Fruit fly (Drosophila melanogaster) whole organism, wandering third instar larva: ENCODE results near the gene CG11307.

Source experiments
- Abd-B ChIP-seq: fragments of >200 bp; optimal IDR thresholded peaks from 2 replicates; lab custom pipeline; 2017; ENCODE audit warnings: missing biosample characterization, missing genetic modification characterization
- CG32264 ChIP-seq: fragments of 200-800 bp; sonication (Bioruptor generic); optimal IDR thresholded peaks from 2 replicates; lab custom pipeline; 2016; ENCODE audit warnings: missing biosample characterization, missing genetic modification characterization
- CG9705 ChIP-seq: fragments of 200-800 bp; sonication (Bioruptor generic); optimal IDR thresholded peaks from 2 replicates; lab custom pipeline; 2018; ENCODE audit warnings: missing biosample characterization, mild to moderate bottlenecking, missing genetic modification characterization
- CrebA ChIP-seq: fragments of 200-800 bp; sonication (Bioruptor generic); optimal IDR thresholded peaks from 2 replicates; lab custom pipeline; 2016; ENCODE audit warnings: missing biosample characterization, mild to moderate bottlenecking, missing genetic modification characterization, borderline replicate concordance
- Dfd ChIP-seq: fragments of >200 bp; optimal IDR thresholded peaks from 2 replicates; lab custom pipeline; 2017; ENCODE audit warnings: missing biosample characterization, missing genetic modification characterization
- Dif ChIP-seq: fragments of 200-275, 200-300 bp; sonication (Bioruptor generic); optimal IDR thresholded peaks from 2 replicates; lab custom pipeline; 2018; ENCODE audit warnings: missing biosample characterization, missing genetic modification characterization; ENCODE audit not compliant: partially characterized antibody
- GATAd ChIP-seq: sonication (Bioruptor generic); optimal IDR thresholded peaks from 2 replicates; lab custom pipeline; 2016; ENCODE audit warnings: missing biosample characterization, missing genetic modification characterization
- HLH106 ChIP-seq: fragments of 200-800 bp; optimal IDR thresholded peaks from 3 replicates; lab custom pipeline; 2019; ENCODE audit warnings: missing biosample characterization, mild to moderate bottlenecking, missing genetic modification characterization, moderate library complexity
- Hr78 ChIP-seq: fragments of >200 bp; optimal IDR thresholded peaks from 2 replicates; lab custom pipeline; 2017; ENCODE audit warnings: missing biosample characterization, missing genetic modification characterization
- Jra ChIP-seq: sonication (Bioruptor generic); optimal IDR thresholded peaks from 2 replicates; lab custom pipeline; 2016; ENCODE audit warnings: missing biosample characterization, missing genetic modification characterization
- Myc ChIP-seq: fragments of >200 bp; optimal IDR thresholded peaks from 2 replicates; lab custom pipeline; 2017
- N ChIP-seq: fragments of >200 bp; optimal IDR thresholded peaks from 2 replicates; lab custom pipeline; 2018; ENCODE audit warnings: missing biosample characterization, missing external identifiers, missing genetic modification characterization
- OdsH ChIP-seq: fragments of 200-800 bp; sonication (Bioruptor generic); optimal IDR thresholded peaks from 2 replicates; lab custom pipeline; 2016; ENCODE audit warnings: missing biosample characterization, mild to moderate bottlenecking, missing genetic modification characterization
- Rel ChIP-seq, 2 experiments: fragments of 200-800 bp; sonication (Bioruptor generic) in 1 of 2; optimal IDR thresholded peaks; 2 replicates in 1 of 2; 3 replicates in 1 of 2; lab custom pipeline; 2016 to 2019; ENCODE audit warnings: mild to moderate bottlenecking in 2 of 2, missing biosample characterization in 2 of 2, missing genetic modification characterization in 2 of 2, moderate library complexity in 1 of 2
- br ChIP-seq: fragments of 200-800 bp; sonication (Bioruptor generic); optimal IDR thresholded peaks from 2 replicates; lab custom pipeline; 2016; ENCODE audit warnings: missing biosample characterization, missing genetic modification characterization
- brk ChIP-seq: fragments of 200-800 bp; sonication (Bioruptor generic); optimal IDR thresholded peaks from 2 replicates; lab custom pipeline; 2016; ENCODE audit warnings: missing biosample characterization, mild to moderate bottlenecking, missing genetic modification characterization
- dmrt93B ChIP-seq: fragments of 200-800 bp; sonication (Bioruptor generic); optimal IDR thresholded peaks from 2 replicates; lab custom pipeline; 2018; ENCODE audit warnings: missing biosample characterization, mild to moderate bottlenecking, missing genetic modification characterization
- ey ChIP-seq: fragments of 200-800 bp; sonication (Bioruptor generic); optimal IDR thresholded peaks from 2 replicates; lab custom pipeline; 2016; ENCODE audit warnings: missing biosample characterization, missing genetic modification characterization
- foxo ChIP-seq, 2 experiments: fragments of 200-800 bp; sonication (Bioruptor generic); optimal IDR thresholded peaks; 2 replicates in 1 of 2; 3 replicates in 1 of 2; lab custom pipeline; 2016 to 2017; ENCODE audit warnings: missing biosample characterization in 2 of 2, missing genetic modification characterization in 2 of 2
- jim ChIP-seq: fragments of 175-275, 200-325 bp; sonication (Bioruptor generic); optimal IDR thresholded peaks from 2 replicates; lab custom pipeline; 2016; ENCODE audit warnings: missing biosample characterization, mild to moderate bottlenecking, missing genetic modification characterization
- lola ChIP-seq: fragments of >200 bp; optimal IDR thresholded peaks from 2 replicates; lab custom pipeline; 2017; ENCODE audit warnings: missing biosample characterization, missing genetic modification characterization
- pan ChIP-seq: fragments of >200 bp; optimal IDR thresholded peaks from 2 replicates; lab custom pipeline; 2017
- rgr ChIP-seq: fragments of 200-800 bp; sonication (Bioruptor generic); optimal IDR thresholded peaks from 3 replicates; lab custom pipeline; 2016; ENCODE audit warnings: missing biosample characterization, mild to moderate bottlenecking, missing genetic modification characterization
- sage ChIP-seq: fragments of 200-800 bp; sonication (Bioruptor generic); optimal IDR thresholded peaks from 2 replicates; lab custom pipeline; 2016; ENCODE audit warnings: missing biosample characterization, mild to moderate bottlenecking, missing genetic modification characterization
- sv ChIP-seq: fragments of 200-800 bp; sonication (Bioruptor generic); optimal IDR thresholded peaks from 3 replicates; lab custom pipeline; 2016; ENCODE audit warnings: missing biosample characterization, missing genetic modification characterization
- tai ChIP-seq: sonication (Bioruptor generic); optimal IDR thresholded peaks from 2 replicates; lab custom pipeline; 2016; ENCODE audit warnings: missing biosample characterization, missing genetic modification characterization
- usp ChIP-seq: fragments of >200 bp; optimal IDR thresholded peaks from 2 replicates; lab custom pipeline; 2017; ENCODE audit warnings: missing biosample characterization, missing genetic modification characterization
- woc ChIP-seq: sonication (Bioruptor generic); optimal IDR thresholded peaks from 2 replicates; lab custom pipeline; 2016; ENCODE audit warnings: missing biosample characterization, mild to moderate bottlenecking, missing genetic modification characterization

Gene CG11307

DNA sequence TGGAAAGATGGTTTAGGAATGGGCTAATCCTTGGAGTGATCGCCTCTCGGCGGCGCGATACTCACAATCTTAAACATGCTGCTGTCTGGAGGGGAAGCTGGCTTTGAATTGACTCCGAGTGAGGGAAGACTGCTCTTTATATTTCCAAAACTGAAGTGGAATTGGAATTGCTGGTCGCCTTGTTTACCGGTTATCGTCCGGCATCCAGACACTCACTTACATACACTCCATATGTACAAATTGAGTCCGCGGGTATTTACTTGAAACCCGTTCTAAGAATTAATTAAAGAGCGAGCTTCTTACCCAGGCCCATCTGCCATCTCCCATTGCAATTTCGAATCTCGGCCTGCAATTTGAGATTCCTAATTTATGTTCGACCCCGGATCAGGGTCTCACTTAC, 49.5 kb downstream of the CG11307 start, which contains the start of gene Cpr78E:
TSS of gene Cpr78E (minus strand) at position 101 of the 400 bp plus-strand sequence.
- TF ChIP-seq OdsH (GFP tag; lab: Kevin White, UChicago) (no peak), Abd-B (no peak), HLH106 (no peak), woc (no peak), sv (no peak), CG9705 (GFP tag; lab: Kevin White, UChicago) (no peak), foxo (GFP tag; optimal IDR thresholded peaks at IDR 0.05; lab: Kevin White, UChicago) (no peak), tai (GFP tag; lab: Kevin White, UChicago) (no peak), rgr (no peak), dmrt93B (GFP tag; lab: Kevin White, UChicago) (no peak), Myc (lab: Kevin White, UChicago) (no peak), pan (no peak), GATAd (no peak), br (GFP tag; lab: Kevin White, UChicago) (no peak), CrebA (GFP tag; lab: Kevin White, UChicago) (no peak), Dif (GFP tag; lab: Kevin White, UChicago) (no peak), jim (no peak), CG32264 (no peak)

DNA sequence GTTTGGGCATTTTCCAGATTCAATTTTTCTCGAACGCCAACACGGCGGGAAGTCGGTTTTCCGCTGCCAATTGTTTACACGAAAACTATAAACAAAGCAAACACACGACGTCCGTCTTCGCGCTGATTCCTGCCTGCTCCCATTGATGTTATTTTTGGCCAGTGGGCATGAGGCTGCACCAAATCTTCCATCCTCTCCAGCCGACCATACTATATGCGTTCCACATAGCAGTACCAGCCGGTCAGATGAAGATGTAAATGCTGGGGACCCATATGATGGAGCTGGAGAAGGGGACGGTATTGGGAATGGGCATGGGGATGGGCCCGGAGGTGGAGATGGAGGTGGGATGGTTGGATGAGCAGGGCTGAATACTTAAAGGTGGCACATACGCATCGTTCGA, 50.1 kb downstream of the CG11307 start:
- TF ChIP-seq CG9705 (GFP tag; lab: Kevin White, UChicago) = no peak
- no peak for TF ChIP-seq lola (GFP tag; lab: Kevin White, UChicago)
- no peak for TF ChIP-seq Dif (GFP tag; lab: Kevin White, UChicago)
- no peak for TF ChIP-seq jim
- no peak for TF ChIP-seq sage (GFP tag; lab: Kevin White, UChicago)
- no peak for TF ChIP-seq tai (GFP tag; lab: Kevin White, UChicago)
- no peak for TF ChIP-seq N (GFP tag; lab: Kevin White, UChicago)
- no peak for TF ChIP-seq dmrt93B (GFP tag; lab: Kevin White, UChicago)
- TF ChIP-seq ey (GFP tag; lab: Kevin White, UChicago) = no peak
- TF ChIP-seq usp (GFP tag; lab: Kevin White, UChicago) = no peak
- TF ChIP-seq Jra (GFP tag; lab: Kevin White, UChicago) = no peak
- no peak for TF ChIP-seq brk (GFP tag; lab: Kevin White, UChicago)
- no peak for TF ChIP-seq Rel (GFP tag; optimal IDR thresholded peaks at IDR 0.05; lab: Kevin White, UChicago)
- no peak for TF ChIP-seq Rel (tag; optimal IDR thresholded peaks at IDR 0.05; lab: Kevin White, UChicago)
- TF ChIP-seq br (GFP tag; lab: Kevin White, UChicago) = no peak
- TF ChIP-seq Hr78 (GFP tag; lab: Kevin White, UChicago) = no peak
- no peak for TF ChIP-seq pan
- TF ChIP-seq CG32264 = no peak
- TF ChIP-seq Dfd = no peak
